Worm (Caenorhabditis elegans) whole organism, late embryonic: ENCODE results near the gene F58D2.5.

ENCODE experiments used
- ama-1 ChIP-seq: fragments of 150-350 bp; optimal IDR thresholded peaks from 2 replicates; lab custom pipeline; 2014
- ceh-18 ChIP-seq: sonication (generic microtip); optimal IDR thresholded peaks from 2 replicates; lab custom pipeline; 2016; ENCODE audit warnings: missing genetic modification characterization, missing compliant biosample characterization
- ceh-19 ChIP-seq: fragments of 200-800 bp; sonication (Bioruptor generic); optimal IDR thresholded peaks from 2 replicates; lab custom pipeline; 2018; ENCODE audit warnings: mild to moderate bottlenecking, missing genetic modification characterization, missing compliant biosample characterization
- dmd-4 ChIP-seq: sonication (generic microtip); optimal IDR thresholded peaks from 2 replicates; lab custom pipeline; 2016; ENCODE audit warnings: borderline replicate concordance, missing genetic modification characterization, missing compliant biosample characterization
- eyg-1 ChIP-seq: sonication (generic microtip); optimal IDR thresholded peaks from 2 replicates; lab custom pipeline; 2016; ENCODE audit warnings: missing genotype, missing genetic modification characterization, missing compliant biosample characterization
- fkh-10 ChIP-seq: fragments of 150-350 bp; optimal IDR thresholded peaks from 2 replicates; lab custom pipeline; 2014; ENCODE audit warnings: missing biosample characterization, missing genetic modification reagents, missing genetic modification characterization
- nhr-11 ChIP-seq: fragments of 150-350 bp; optimal IDR thresholded peaks from 2 replicates; lab custom pipeline; 2014; ENCODE audit warnings: missing biosample characterization, missing genetic modification characterization
- odd-2 ChIP-seq: sonication (generic microtip); optimal IDR thresholded peaks from 2 replicates; lab custom pipeline; 2017; ENCODE audit warnings: antibody characterized with exemption, mild to moderate bottlenecking, missing genetic modification characterization, missing compliant biosample characterization
- pha-2 ChIP-seq: sonication (generic microtip); optimal IDR thresholded peaks from 2 replicates; lab custom pipeline; 2017; ENCODE audit warnings: mild to moderate bottlenecking, missing genetic modification characterization, missing compliant biosample characterization
- pha-4 ChIP-seq: fragments of 150-350 bp; optimal IDR thresholded peaks from 2 replicates; lab custom pipeline; 2018; ENCODE audit warnings: missing biosample characterization, missing genetic modification reagents, missing genetic modification characterization
- rnt-1 ChIP-seq: sonication (generic microtip); optimal IDR thresholded peaks from 2 replicates; lab custom pipeline; 2016; ENCODE audit warnings: missing genetic modification characterization, missing compliant biosample characterization
- tbx-2 ChIP-seq: sonication (generic microtip); optimal IDR thresholded peaks from 2 replicates; lab custom pipeline; 2016; ENCODE audit warnings: missing genetic modification characterization, missing compliant biosample characterization
- ttx-3 ChIP-seq: sonication (generic microtip); optimal IDR thresholded peaks from 2 replicates; lab custom pipeline; 2016; ENCODE audit warnings: missing genetic modification reagents, missing genetic modification characterization, missing compliant biosample characterization
- unc-3 ChIP-seq, 2 experiments: fragments of 200-800 bp in 1 of 2; sonication (Bioruptor generic) in 1 of 2; sonication (generic microtip) in 1 of 2; conservative IDR thresholded peaks in 1 of 2; optimal IDR thresholded peaks in 1 of 2; 2 replicates each; pipeline versions ENCODE4 v1.3.6 to Lab custom; 2016 to 2022; ENCODE audit warnings: missing compliant biosample characterization in 2 of 2, missing genetic modification characterization in 2 of 2, missing genetic modification reagents in 1 of 2

ce11 chrIV:13221657-13222056 is 28.5 kb upstream of the F58D2.5 start, which contains the start of gene C48D1.5:
- no peak for TF ChIP-seq fkh-10 (GFP tag; lab: Kevin White, UChicago)
- no peak for TF ChIP-seq ama-1 (lab: Kevin White, UChicago)
- TF ChIP-seq eyg-1 (tag; lab: Kevin White, UChicago): no peak
- no peak for TF ChIP-seq tbx-2 (tag; lab: Kevin White, UChicago)
- no peak for TF ChIP-seq ceh-19 (GFP tag; lab: Kevin White, UChicago)
- TF ChIP-seq pha-2: no peak
- TF ChIP-seq pha-4 (tag; lab: Kevin White, UChicago): no peak
- no peak for TF ChIP-seq dmd-4 (tag; lab: Kevin White, UChicago)
- TF ChIP-seq rnt-1 (tag; lab: Kevin White, UChicago): no peak
- TF ChIP-seq ceh-18 (tag; lab: Kevin White, UChicago): no peak
- TF ChIP-seq unc-3 (GFP tag; conservative IDR thresholded peaks at IDR 0.05; lab: Robert Waterston, UW): no peak
- no peak for TF ChIP-seq unc-3 (tag; optimal IDR thresholded peaks at IDR 0.05; lab: Kevin White, UChicago)
- no peak for TF ChIP-seq ttx-3 (tag; lab: Kevin White, UChicago)
- TF ChIP-seq nhr-11 (tag; lab: Kevin White, UChicago): no peak
- TF ChIP-seq odd-2 (tag; lab: Kevin White, UChicago): no peak
